Worm (Caenorhabditis elegans): ENCODE data around the gene moa-2.

moa-2 gene

DNA sequence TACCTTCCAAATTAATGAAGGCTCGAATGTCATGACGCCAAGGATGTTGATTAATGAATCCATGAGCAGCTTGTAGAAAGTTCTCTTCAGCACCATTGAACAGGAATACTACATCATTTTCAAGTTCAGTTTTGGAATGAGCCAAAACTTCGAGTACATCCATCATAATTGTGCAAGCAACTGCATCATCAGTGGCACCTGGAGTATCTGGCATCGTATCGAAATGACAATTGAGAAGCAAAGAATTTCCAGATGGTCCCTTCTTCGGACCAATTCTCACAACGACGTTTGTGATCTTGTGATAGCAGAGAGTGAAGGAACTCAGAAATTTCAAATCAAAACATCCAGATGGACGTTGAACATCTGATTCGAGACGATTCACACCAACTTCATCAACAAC, 5.6 kb upstream of the moa-2 start:
- TF ChIP-seq pha-2 (tag; optimal IDR thresholded peaks at IDR 0.05) (no peak), ceh-14 (tag; optimal IDR thresholded peaks at IDR 0.05) (no peak), ama-1 (optimal IDR thresholded peaks at IDR 0.05) (no peak), pros-1 (tag; optimal IDR thresholded peaks at IDR 0.05) (no peak), zip-5 (tag; optimal IDR thresholded peaks at IDR 0.05) (no peak), dve-1 (tag; optimal IDR thresholded peaks at IDR 0.05) (no peak), tbx-2 (tag; optimal IDR thresholded peaks at IDR 0.05) (no peak), ttx-3 (tag; optimal IDR thresholded peaks at IDR 0.05) (no peak), pag-3 (tag; optimal IDR thresholded peaks at IDR 0.05; ENCODE audit: borderline replicate concordance) (no peak), nfya-1 (tag; optimal IDR thresholded peaks at IDR 0.05) (no peak), che-1 (tag; optimal IDR thresholded peaks at IDR 0.05) (no peak), odd-2 (tag; optimal IDR thresholded peaks at IDR 0.05) (no peak), ceh-6 (GFP tag; optimal IDR thresholded peaks at IDR 0.05) (no peak)

- TF ChIP-seq odd-2 (tag; optimal IDR thresholded peaks at IDR 0.05) (no peak), ceh-45 (GFP tag; IDR thresholded peaks at IDR 0.05) (no peak), T23F11.4 (GFP tag; optimal IDR thresholded peaks at IDR 0.05) (no peak), ceh-22 (tag; optimal IDR thresholded peaks at IDR 0.05) (no peak), elt-4 (tag; optimal IDR thresholded peaks at IDR 0.05) (no peak), pha-2 (tag; optimal IDR thresholded peaks at IDR 0.05) (no peak), pag-3 (tag; optimal IDR thresholded peaks at IDR 0.05; ENCODE audit: borderline replicate concordance) (no peak), dmd-4 (tag; optimal IDR thresholded peaks at IDR 0.05; ENCODE audit: borderline replicate concordance) (no peak), lim-6 (tag; optimal IDR thresholded peaks at IDR 0.05) (no peak), fax-1 (tag; optimal IDR thresholded peaks at IDR 0.05) (no peak), ahr-1 (tag; optimal IDR thresholded peaks at IDR 0.05) (no peak), npax-4 (tag; optimal IDR thresholded peaks at IDR 0.05) (no peak), madf-2 (tag; optimal IDR thresholded peaks at IDR 0.05) (no peak), che-1 (tag; optimal IDR thresholded peaks at IDR 0.05) (no peak), unc-42 (tag; optimal IDR thresholded peaks at IDR 0.05) (no peak), tbx-2 (tag; optimal IDR thresholded peaks at IDR 0.05) (no peak), ceh-6 (GFP tag; optimal IDR thresholded peaks at IDR 0.05) (no peak), nfya-1 (tag; optimal IDR thresholded peaks at IDR 0.05) (no peak), syd-9 (tag; optimal IDR thresholded peaks at IDR 0.05) (no peak), fkh-10 (GFP tag; optimal IDR thresholded peaks at IDR 0.05) (no peak)
Observed at ce11 chrII:7698406-7698805, 427 bp downstream of the moa-2 start, which contains the start of gene B0495.5. TSS of gene B0495.5 (minus strand) at chrII:7698506.

- TF ChIP-seq pqm-1 (tag; optimal IDR thresholded peaks at IDR 0.05) (no peak), C08G9.2 (tag; optimal IDR thresholded peaks at IDR 0.05) (no peak), ztf-16 (tag; optimal IDR thresholded peaks at IDR 0.05) (no peak), ceh-19 (GFP tag; optimal IDR thresholded peaks at IDR 0.05) (no peak), ceh-24 (tag; optimal IDR thresholded peaks at IDR 0.05) (no peak), ceh-14 (tag; optimal IDR thresholded peaks at IDR 0.05) (no peak), sdc-2 (tag; optimal IDR thresholded peaks at IDR 0.05) (no peak), ref-2 (tag; optimal IDR thresholded peaks at IDR 0.05) (no peak), ceh-18 (tag; optimal IDR thresholded peaks at IDR 0.05) (no peak), tbx-7 (tag; optimal IDR thresholded peaks at IDR 0.05) (no peak), Y22D7AL.16 (tag; optimal IDR thresholded peaks at IDR 0.05) (no peak), nhr-232 (tag; optimal IDR thresholded peaks at IDR 0.05) (no peak), sox-2 (GFP tag; IDR thresholded peaks at IDR 0.05) (no peak), pag-3 (tag; optimal IDR thresholded peaks at IDR 0.05; ENCODE audit: borderline replicate concordance) (no peak), C38D4.7 (GFP tag; optimal IDR thresholded peaks at IDR 0.05) (no peak), madf-2 (tag; optimal IDR thresholded peaks at IDR 0.05) (no peak), npax-4 (tag; optimal IDR thresholded peaks at IDR 0.05) (no peak), mec-3 (tag; optimal IDR thresholded peaks at IDR 0.05; ENCODE audit: borderline replicate concordance) (no peak), nfya-1 (tag; optimal IDR thresholded peaks at IDR 0.05) (no peak), tbx-2 (tag; optimal IDR thresholded peaks at IDR 0.05) (no peak)
Observed at ce11 chrII:7697156-7697555, 1.7 kb downstream of the moa-2 start.
